Fruit fly (Drosophila melanogaster) S2 (cell line): ENCODE measurements around the gene Eaat2.

Source experiments
- CG8478 ChIP-seq: fragments of >200 bp; optimal IDR thresholded peaks from 2 replicates; lab custom pipeline; 2018
- CTCF ChIP-seq, 2 experiments: fragments of >200 bp; optimal IDR thresholded peaks; 2 replicates each; lab custom pipeline; 2018

DNA sequence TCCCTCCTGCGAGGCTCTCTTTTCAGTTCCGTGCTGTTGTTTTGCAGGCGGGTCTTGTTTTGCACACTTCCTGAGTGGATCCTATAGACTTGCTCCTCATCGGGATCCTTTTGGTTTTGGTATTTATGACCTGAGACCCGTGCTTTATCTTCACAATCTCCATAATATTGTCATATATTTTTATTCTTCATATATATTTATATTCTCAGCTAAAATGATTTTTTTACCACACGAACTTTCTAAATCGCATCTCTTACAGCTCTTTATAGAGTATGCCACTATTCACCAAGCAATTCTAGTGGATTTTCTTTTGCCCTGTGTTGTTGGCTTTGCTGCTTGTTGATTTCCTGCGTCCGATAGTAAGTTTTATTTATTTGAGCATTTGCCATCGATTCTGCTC lies 26.4 kb downstream of the Eaat2 start:
- TF ChIP-seq CTCF (optimal IDR thresholded peaks at IDR 0.05; lab: Kevin White, UChicago) (no peak), CG8478 (no peak)
